Worm (Caenorhabditis elegans) whole organism, young adult: ENCODE data around the gene srw-19.

ENCODE experiments used
- B0035.1 ChIP-seq: sonication (generic microtip); optimal IDR thresholded peaks from 2 replicates; lab custom pipeline; 2016; ENCODE audit warnings: missing genetic modification characterization, mild to moderate bottlenecking, missing compliant biosample characterization, missing genotype, missing genetic modification reagents
- F22D6.2 ChIP-seq: sonication (generic microtip); optimal IDR thresholded peaks from 2 replicates; lab custom pipeline; 2016; ENCODE audit warnings: mild to moderate bottlenecking, missing genetic modification characterization, missing compliant biosample characterization
- F49E8.2 ChIP-seq: sonication (generic microtip); optimal IDR thresholded peaks from 3 replicates; lab custom pipeline; 2017; ENCODE audit warnings: missing genetic modification characterization, mild to moderate bottlenecking, missing compliant biosample characterization, antibody characterized with exemption, moderate library complexity; ENCODE audit not compliant: insufficient read depth
- ama-1 ChIP-seq, 3 experiments: fragments of 150-350 bp in 1 of 3; sonication (generic microtip) in 2 of 3; optimal IDR thresholded peaks; 2 replicates each; lab custom pipeline; 2014 to 2018; ENCODE audit warnings: missing biosample characterization in 2 of 3, missing genetic modification characterization in 2 of 3, missing genetic modification reagents in 2 of 3
- dpl-1 ChIP-seq: fragments of 150-350 bp; optimal IDR thresholded peaks from 2 replicates; lab custom pipeline; 2014; ENCODE audit warnings: missing biosample characterization, missing genetic modification reagents, missing genetic modification characterization
- hlh-12 ChIP-seq: sonication (generic microtip); optimal IDR thresholded peaks from 2 replicates; lab custom pipeline; 2016; ENCODE audit warnings: missing genetic modification characterization, missing compliant biosample characterization
- lir-1 ChIP-seq: fragments of 200-800 bp; sonication (Bioruptor generic); conservative IDR thresholded peaks from 2 replicates; pipeline ENCODE4 v1.3.6; 2022; ENCODE audit warnings: missing genetic modification reagents, missing genetic modification characterization, missing compliant biosample characterization
- lsy-27 ChIP-seq: sonication (generic microtip); optimal IDR thresholded peaks from 2 replicates; lab custom pipeline; 2017; ENCODE audit warnings: missing genetic modification characterization, mild to moderate bottlenecking, missing compliant biosample characterization, antibody characterized with exemption, missing genotype, borderline replicate concordance; ENCODE audit not compliant: insufficient read depth
- mel-28 ChIP-seq: sonication (generic microtip); optimal IDR thresholded peaks from 2 replicates; lab custom pipeline; 2016; ENCODE audit warnings: borderline replicate concordance, mild to moderate bottlenecking, missing genetic modification characterization, missing compliant biosample characterization
- nhr-90 ChIP-seq: sonication (generic microtip); optimal IDR thresholded peaks from 2 replicates; lab custom pipeline; 2016; ENCODE audit warnings: missing genotype, mild to moderate bottlenecking, missing genetic modification characterization, missing compliant biosample characterization
- pha-4 ChIP-seq: fragments of 150-350 bp; sonication (generic microtip); optimal IDR thresholded peaks from 2 replicates; lab custom pipeline; 2014; ENCODE audit warnings: missing biosample characterization, missing genetic modification reagents, missing genetic modification characterization
- sdz-38 ChIP-seq: sonication (generic microtip); optimal IDR thresholded peaks from 2 replicates; lab custom pipeline; 2016; ENCODE audit warnings: missing genotype, missing genetic modification characterization, missing compliant biosample characterization

DNA sequence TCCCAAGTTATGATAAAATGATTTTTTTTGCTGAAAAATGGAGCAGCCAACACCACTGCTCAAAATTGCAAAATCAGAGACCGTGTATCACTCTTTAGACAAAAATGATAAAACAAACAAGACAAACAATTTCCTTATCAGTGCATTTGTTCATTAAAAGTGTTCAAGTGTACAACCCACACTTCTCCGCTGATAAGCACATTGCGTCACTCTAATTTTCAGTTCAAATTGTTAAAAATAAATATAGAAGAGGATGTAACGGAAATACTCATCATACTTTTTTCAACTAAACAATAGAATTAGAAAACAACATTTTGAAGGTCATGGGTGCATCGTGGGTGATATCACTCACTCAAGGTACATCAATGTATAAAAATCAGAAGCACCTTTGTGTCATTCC, 37.5 kb upstream of the srw-19 start, which contains the start of gene nhr-291:
- TF ChIP-seq hlh-12 (tag; lab: Kevin White, UChicago) (no peak), B0035.1 (no peak), ama-1 (optimal IDR thresholded peaks at IDR 0.05; lab: Kevin White, UChicago) (no peak), ama-1 (GFP tag; optimal IDR thresholded peaks at IDR 0.05; lab: Kevin White, UChicago) (no peak), nhr-90 (tag; lab: Kevin White, UChicago) (no peak), dpl-1 (GFP tag; lab: Kevin White, UChicago) (no peak), pha-4 (tag; lab: Kevin White, UChicago) (peak; percentile 89), lsy-27 (tag; lab: Kevin White, UChicago) (no peak), F49E8.2 (no peak), lir-1 (no peak), mel-28 (tag; lab: Kevin White, UChicago) (no peak), F22D6.2 (tag; lab: Kevin White, UChicago) (no peak), sdz-38 (tag; lab: Kevin White, UChicago) (no peak)
